Fruit fly (Drosophila melanogaster): Measurements from ENCODE around the gene Ir85a.
A peak's percentile ranks its signal among the peaks of the same experiment; 100 is the strongest.

Ir85a gene

DNA sequence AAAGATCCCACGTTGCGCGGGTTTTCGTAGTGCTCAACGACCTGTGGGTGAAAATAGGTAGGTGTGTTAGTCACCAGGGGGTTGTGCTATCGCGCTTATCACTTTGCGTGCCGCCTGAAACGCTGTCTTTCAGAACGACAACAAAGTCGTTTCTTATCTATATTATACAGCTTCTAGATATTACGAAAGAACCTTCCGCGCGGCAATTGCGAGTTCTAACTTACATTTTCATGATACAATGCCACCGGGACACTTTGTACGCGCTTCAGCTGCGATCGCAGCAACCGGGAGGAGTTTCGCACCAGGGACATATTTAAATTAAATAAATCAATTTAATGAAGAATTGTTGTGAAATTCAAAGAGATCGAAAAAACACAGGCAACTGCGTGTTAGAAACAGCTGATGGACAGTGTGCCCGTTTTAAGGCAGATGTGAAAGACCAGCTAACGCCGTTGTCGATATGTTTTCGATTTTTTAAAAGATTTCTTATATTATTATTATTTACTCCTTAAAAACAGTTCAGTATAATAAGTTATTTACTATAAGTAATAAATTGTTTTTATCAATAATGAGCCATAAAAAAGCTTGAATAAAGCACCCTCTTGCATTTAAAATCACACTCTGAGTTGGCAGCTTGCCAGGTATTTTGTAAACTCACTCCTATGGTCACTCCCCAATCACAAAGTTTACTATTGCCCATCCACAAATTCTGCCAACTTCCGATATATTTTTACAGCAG lies 29.4 kb downstream of the Ir85a start, which contains the start of the genes IscU and CG8379:
TSS of gene IscU (minus strand) at position 417 of the 739 bp plus-strand sequence.
TSS of gene CG8379 (plus strand) at position 651 of the 739 bp plus-strand sequence.
- TF ChIP-seq Mio (GFP tag; optimal IDR thresholded peaks at IDR 0.05) (no peak), psq (GFP tag; optimal IDR thresholded peaks at IDR 0.05) (no peak), br (GFP tag; optimal IDR thresholded peaks at IDR 0.05) (no peak), Sp1 (GFP tag; optimal IDR thresholded peaks at IDR 0.05) (no peak), CG32264 (GFP tag; optimal IDR thresholded peaks at IDR 0.05) (no peak), Rel (GFP tag; optimal IDR thresholded peaks at IDR 0.05) (peak; percentile 3), Rel (tag; optimal IDR thresholded peaks at IDR 0.05) (no peak), jim (GFP tag; optimal IDR thresholded peaks at IDR 0.05) (no peak), sage (GFP tag; optimal IDR thresholded peaks at IDR 0.05) (peak; percentile 38), Dif (GFP tag; optimal IDR thresholded peaks at IDR 0.05; ENCODE audit: partially characterized antibody) (no peak), brk (GFP tag; optimal IDR thresholded peaks at IDR 0.05) (no peak), tai (GFP tag; optimal IDR thresholded peaks at IDR 0.05) (no peak), Hr78 (GFP tag; optimal IDR thresholded peaks at IDR 0.05) (no peak), Vsx2 (GFP tag; optimal IDR thresholded peaks at IDR 0.05; ENCODE audit: partially characterized antibody) (no peak), Myc (optimal IDR thresholded peaks at IDR 0.05) (peak; percentile 9)

DNA sequence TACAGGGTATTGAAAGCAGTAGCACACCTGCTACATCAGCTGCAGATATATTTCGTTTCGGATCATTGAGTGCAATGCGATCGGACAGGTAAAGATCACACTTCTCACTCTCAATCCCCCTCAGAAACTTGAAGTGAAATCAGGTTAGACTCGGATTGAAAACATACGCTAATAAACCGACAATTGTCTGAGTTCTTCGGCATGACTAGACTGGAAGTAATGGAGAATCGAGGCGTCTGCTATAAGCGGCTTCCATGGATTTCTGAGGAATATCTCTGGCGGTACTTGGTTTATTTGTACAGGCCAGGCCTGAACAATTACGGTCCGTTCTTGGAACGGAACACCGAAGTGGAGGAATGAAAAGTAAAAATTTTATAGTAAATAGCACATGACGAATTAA lies 46.6 kb downstream of the Ir85a start:
- TF ChIP-seq Sp1 (GFP tag; optimal IDR thresholded peaks at IDR 0.05) (no peak), Hnf4 (GFP tag; optimal IDR thresholded peaks at IDR 0.05) (no peak), psq (GFP tag; optimal IDR thresholded peaks at IDR 0.05) (no peak), Hr78 (GFP tag; optimal IDR thresholded peaks at IDR 0.05) (no peak), Jra (GFP tag; optimal IDR thresholded peaks at IDR 0.05) (no peak), Dfd (GFP tag; optimal IDR thresholded peaks at IDR 0.05) (no peak), pan (optimal IDR thresholded peaks at IDR 0.05) (no peak)

DNA sequence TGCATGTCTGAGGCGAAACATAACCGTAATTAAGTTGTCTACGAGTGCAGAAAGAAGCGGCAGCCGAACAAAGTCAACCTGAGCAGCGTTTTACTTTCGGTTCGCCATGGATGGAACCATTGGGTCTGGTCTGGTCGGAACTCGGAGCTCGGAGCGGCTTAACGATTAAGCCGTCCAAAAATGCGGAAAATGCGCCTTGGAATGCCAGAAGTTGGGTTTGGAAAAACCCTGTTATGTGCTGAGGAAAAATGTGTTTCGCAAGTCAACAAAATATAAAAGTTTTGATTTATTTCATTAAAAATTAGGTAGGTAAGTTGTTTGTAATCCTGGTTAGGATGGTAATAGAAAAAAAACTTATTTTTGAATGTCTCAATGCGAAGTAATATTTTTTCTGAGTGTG lies 47.0 kb downstream of the Ir85a start:
- no peak for TF ChIP-seq psq (GFP tag; optimal IDR thresholded peaks at IDR 0.05)
- no peak for TF ChIP-seq sage (GFP tag; optimal IDR thresholded peaks at IDR 0.05)
- TF ChIP-seq woc (GFP tag; optimal IDR thresholded peaks at IDR 0.05), result no peak
- no peak for TF ChIP-seq fru (GFP tag; optimal IDR thresholded peaks at IDR 0.05)
- TF ChIP-seq jim (GFP tag; optimal IDR thresholded peaks at IDR 0.05), result no peak
- TF ChIP-seq dl (GFP tag; optimal IDR thresholded peaks at IDR 0.05; ENCODE audit: insufficient read depth in 1 of 2, partially characterized antibody in 2 of 2), result no peak
- no peak for TF ChIP-seq CG9705 (GFP tag; optimal IDR thresholded peaks at IDR 0.05)
- TF ChIP-seq foxo (GFP tag; optimal IDR thresholded peaks at IDR 0.05), result no peak
- no peak for TF ChIP-seq Hr83 (GFP tag; optimal IDR thresholded peaks at IDR 0.05; ENCODE audit: poor library complexity, severe bottlenecking)
- no peak for TF ChIP-seq N (GFP tag; optimal IDR thresholded peaks at IDR 0.05)
- TF ChIP-seq Mio (GFP tag; optimal IDR thresholded peaks at IDR 0.05), result no peak
- TF ChIP-seq h (GFP tag; optimal IDR thresholded peaks at IDR 0.05), result no peak
- no peak for TF ChIP-seq Dfd (GFP tag; optimal IDR thresholded peaks at IDR 0.05)
- no peak for TF ChIP-seq dmrt93B (GFP tag; optimal IDR thresholded peaks at IDR 0.05)
- no peak for TF ChIP-seq GATAd (GFP tag; optimal IDR thresholded peaks at IDR 0.05)

DNA sequence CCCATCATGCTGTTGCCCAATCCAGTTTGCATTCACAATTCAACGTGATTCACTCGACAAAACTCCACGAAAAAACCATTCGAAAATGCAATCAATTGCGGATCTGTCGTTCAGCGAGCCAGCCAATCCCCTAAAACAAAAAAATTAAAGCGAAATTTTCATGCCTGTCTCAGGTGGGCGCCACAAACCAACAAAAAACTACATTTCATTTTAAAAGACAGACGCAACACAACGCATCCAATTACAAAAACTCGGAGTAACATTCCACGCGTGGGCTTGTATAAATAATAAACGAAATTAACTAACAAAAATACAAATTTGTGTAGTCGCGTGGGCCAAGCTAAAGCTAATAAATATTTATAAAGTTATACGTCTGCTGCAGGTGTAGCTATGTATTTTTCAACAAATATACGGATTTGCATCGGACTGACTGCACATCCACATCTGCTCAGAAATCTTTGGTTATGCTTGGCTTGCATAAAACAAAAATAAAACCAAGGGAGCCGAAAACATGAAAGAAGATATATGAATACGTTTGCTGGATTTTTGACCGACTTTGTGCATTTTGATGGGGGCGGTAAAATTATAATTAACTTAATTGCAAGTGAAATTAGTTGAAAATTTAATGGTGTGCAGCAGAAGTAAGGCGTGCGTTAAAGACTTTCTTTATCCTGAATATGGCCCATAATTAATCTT lies 49.6 kb downstream of the Ir85a start:
- TF ChIP-seq lola (GFP tag; optimal IDR thresholded peaks at IDR 0.05), result no peak
- no peak for TF ChIP-seq psq (GFP tag; optimal IDR thresholded peaks at IDR 0.05)
- TF ChIP-seq Dfd (GFP tag; optimal IDR thresholded peaks at IDR 0.05), result no peak
- no peak for TF ChIP-seq Abd-B (GFP tag; optimal IDR thresholded peaks at IDR 0.05)
- no peak for TF ChIP-seq HLH106 (tag; optimal IDR thresholded peaks at IDR 0.05)
- no peak for TF ChIP-seq sage (GFP tag; optimal IDR thresholded peaks at IDR 0.05)
- no peak for TF ChIP-seq dsf (GFP tag; optimal IDR thresholded peaks at IDR 0.05; ENCODE audit: borderline replicate concordance)
- no peak for TF ChIP-seq dl (GFP tag; optimal IDR thresholded peaks at IDR 0.05; ENCODE audit: insufficient read depth in 1 of 2, partially characterized antibody in 2 of 2)
- no peak for TF ChIP-seq Mio (GFP tag; optimal IDR thresholded peaks at IDR 0.05)
- no peak for TF ChIP-seq brk (GFP tag; optimal IDR thresholded peaks at IDR 0.05)
- TF ChIP-seq Hr78 (GFP tag; optimal IDR thresholded peaks at IDR 0.05), result no peak
- TF ChIP-seq sv (GFP tag; optimal IDR thresholded peaks at IDR 0.05), result no peak
- TF ChIP-seq woc (GFP tag; optimal IDR thresholded peaks at IDR 0.05), result no peak
- no peak for TF ChIP-seq pan (optimal IDR thresholded peaks at IDR 0.05)
- no peak for TF ChIP-seq CG32264 (GFP tag; optimal IDR thresholded peaks at IDR 0.05)
- no peak for TF ChIP-seq Hnf4 (GFP tag; optimal IDR thresholded peaks at IDR 0.05)
- TF ChIP-seq Vsx2 (GFP tag; optimal IDR thresholded peaks at IDR 0.05; ENCODE audit: partially characterized antibody), result no peak

Data from whole organism, wandering third instar larva.